Worm (Caenorhabditis elegans) whole organism, late embryonic: ENCODE measurements around the gene ZK154.5.

ENCODE experiments used
- C08G9.2 ChIP-seq: sonication (generic microtip); optimal IDR thresholded peaks from 2 replicates; lab custom pipeline; 2016; ENCODE audit warnings: mild to moderate bottlenecking, missing genetic modification characterization, moderate library complexity, missing compliant biosample characterization
- C38D4.7 ChIP-seq: fragments of 200-800 bp; sonication (Bioruptor generic); optimal IDR thresholded peaks from 2 replicates; lab custom pipeline; 2018; ENCODE audit warnings: mild to moderate bottlenecking, missing genetic modification characterization, moderate library complexity, missing compliant biosample characterization
- Y22D7AL.16 ChIP-seq: sonication (generic microtip); optimal IDR thresholded peaks from 2 replicates; lab custom pipeline; 2016; ENCODE audit warnings: missing genetic modification characterization, missing compliant biosample characterization
- ahr-1 ChIP-seq: sonication (generic microtip); optimal IDR thresholded peaks from 2 replicates; lab custom pipeline; 2016; ENCODE audit warnings: missing genetic modification characterization, missing compliant biosample characterization
- ceh-18 ChIP-seq: sonication (generic microtip); optimal IDR thresholded peaks from 2 replicates; lab custom pipeline; 2016; ENCODE audit warnings: missing genetic modification characterization, missing compliant biosample characterization
- ceh-19 ChIP-seq: fragments of 200-800 bp; sonication (Bioruptor generic); optimal IDR thresholded peaks from 2 replicates; lab custom pipeline; 2018; ENCODE audit warnings: mild to moderate bottlenecking, missing genetic modification characterization, missing compliant biosample characterization
- ceh-2 ChIP-seq: sonication (generic microtip); optimal IDR thresholded peaks from 2 replicates; lab custom pipeline; 2016; ENCODE audit warnings: missing genotype, missing genetic modification characterization, missing compliant biosample characterization
- ceh-22 ChIP-seq: sonication (generic microtip); optimal IDR thresholded peaks from 2 replicates; lab custom pipeline; 2017; ENCODE audit warnings: missing biosample characterization, missing genetic modification characterization
- ceh-24 ChIP-seq: sonication (generic microtip); optimal IDR thresholded peaks from 2 replicates; lab custom pipeline; 2016; ENCODE audit warnings: mild to moderate bottlenecking, missing genetic modification characterization, missing compliant biosample characterization
- ceh-30 ChIP-seq: fragments of 150-350 bp; optimal IDR thresholded peaks from 2 replicates; lab custom pipeline; 2014; ENCODE audit warnings: missing biosample characterization, missing genetic modification characterization
- ceh-31 ChIP-seq: sonication (generic microtip); optimal IDR thresholded peaks from 2 replicates; lab custom pipeline; 2016; ENCODE audit warnings: missing genetic modification characterization, missing compliant biosample characterization
- ceh-34 ChIP-seq: sonication (generic microtip); optimal IDR thresholded peaks from 2 replicates; lab custom pipeline; 2016; ENCODE audit warnings: mild to moderate bottlenecking, missing genetic modification characterization, missing compliant biosample characterization
- ceh-48 ChIP-seq: sonication (generic microtip); optimal IDR thresholded peaks from 2 replicates; lab custom pipeline; 2016; ENCODE audit warnings: missing genetic modification characterization, inconsistent platforms, missing compliant biosample characterization
- ceh-9 ChIP-seq: sonication (generic microtip); optimal IDR thresholded peaks from 2 replicates; lab custom pipeline; 2016; ENCODE audit warnings: mild to moderate bottlenecking, missing genetic modification characterization, inconsistent platforms, missing compliant biosample characterization
- elt-2 ChIP-seq: sonication (generic microtip); optimal IDR thresholded peaks from 2 replicates; lab custom pipeline; 2016; ENCODE audit warnings: missing genetic modification reagents, missing genetic modification characterization, missing compliant biosample characterization
- elt-4 ChIP-seq: sonication (generic microtip); optimal IDR thresholded peaks from 2 replicates; lab custom pipeline; 2016; ENCODE audit warnings: missing genetic modification characterization, missing compliant biosample characterization
- ets-4 ChIP-seq: sonication (generic microtip); optimal IDR thresholded peaks from 2 replicates; lab custom pipeline; 2016; ENCODE audit warnings: missing genetic modification characterization, missing compliant biosample characterization
- fkh-10 ChIP-seq: fragments of 150-350 bp; optimal IDR thresholded peaks from 2 replicates; lab custom pipeline; 2014; ENCODE audit warnings: missing biosample characterization, missing genetic modification reagents, missing genetic modification characterization
- fkh-6 ChIP-seq: sonication (generic microtip); optimal IDR thresholded peaks from 2 replicates; lab custom pipeline; 2016; ENCODE audit warnings: missing genetic modification characterization, missing compliant biosample characterization
- gmeb-2 ChIP-seq: sonication (generic microtip); optimal IDR thresholded peaks from 2 replicates; lab custom pipeline; 2016; ENCODE audit warnings: missing genetic modification characterization, inconsistent platforms, missing compliant biosample characterization
- hlh-13 ChIP-seq: fragments of 200-800 bp; sonication (Bioruptor generic); optimal IDR thresholded peaks from 2 replicates; lab custom pipeline; 2018; ENCODE audit warnings: mild to moderate bottlenecking, missing genetic modification characterization, missing compliant biosample characterization
- hlh-30 ChIP-seq: sonication (generic microtip); optimal IDR thresholded peaks from 2 replicates; lab custom pipeline; 2017; ENCODE audit warnings: antibody characterized with exemption, missing genetic modification characterization, missing compliant biosample characterization; ENCODE audit not compliant: insufficient read depth
- hlh-8 ChIP-seq: sonication (generic microtip); optimal IDR thresholded peaks from 2 replicates; lab custom pipeline; 2016; ENCODE audit warnings: missing genotype, missing genetic modification characterization, missing compliant biosample characterization
- lin-11 ChIP-seq: fragments of 200-800 bp; sonication (Bioruptor generic); optimal IDR thresholded peaks from 2 replicates; lab custom pipeline; 2018; ENCODE audit warnings: mild to moderate bottlenecking, missing genetic modification characterization, missing compliant biosample characterization
- madf-2 ChIP-seq: sonication (generic microtip); optimal IDR thresholded peaks from 2 replicates; lab custom pipeline; 2017; ENCODE audit warnings: missing genetic modification characterization, missing compliant biosample characterization
- nfya-1 ChIP-seq: sonication (generic microtip); optimal IDR thresholded peaks from 2 replicates; lab custom pipeline; 2017; ENCODE audit warnings: missing genetic modification characterization, mild to moderate bottlenecking, missing compliant biosample characterization, antibody characterized with exemption, moderate library complexity
- nhr-232 ChIP-seq: sonication (generic microtip); optimal IDR thresholded peaks from 2 replicates; lab custom pipeline; 2016; ENCODE audit warnings: missing genetic modification characterization, missing compliant biosample characterization
- pat-9 ChIP-seq: fragments of 200-800 bp; sonication (Bioruptor generic); optimal IDR thresholded peaks from 2 replicates; lab custom pipeline; 2018; ENCODE audit warnings: mild to moderate bottlenecking, missing genetic modification characterization, moderate library complexity, missing compliant biosample characterization
- pha-4 ChIP-seq: fragments of 150-350 bp; optimal IDR thresholded peaks from 2 replicates; lab custom pipeline; 2018; ENCODE audit warnings: missing biosample characterization, missing genetic modification reagents, missing genetic modification characterization
- pros-1 ChIP-seq: fragments of 150-350 bp; optimal IDR thresholded peaks from 2 replicates; lab custom pipeline; 2014; ENCODE audit warnings: missing biosample characterization, missing genetic modification reagents, missing genetic modification characterization
- ref-2 ChIP-seq: sonication (generic microtip); optimal IDR thresholded peaks from 2 replicates; lab custom pipeline; 2016; ENCODE audit warnings: missing genetic modification characterization, missing compliant biosample characterization
- rnt-1 ChIP-seq: sonication (generic microtip); optimal IDR thresholded peaks from 2 replicates; lab custom pipeline; 2016; ENCODE audit warnings: missing genetic modification characterization, missing compliant biosample characterization
- sdc-2 ChIP-seq: sonication (generic microtip); optimal IDR thresholded peaks from 2 replicates; lab custom pipeline; 2016; ENCODE audit warnings: missing genotype, missing genetic modification characterization, missing compliant biosample characterization
- tbx-2 ChIP-seq: sonication (generic microtip); optimal IDR thresholded peaks from 2 replicates; lab custom pipeline; 2016; ENCODE audit warnings: missing genetic modification characterization, missing compliant biosample characterization
- tbx-7 ChIP-seq: sonication (generic microtip); optimal IDR thresholded peaks from 2 replicates; lab custom pipeline; 2016; ENCODE audit warnings: missing genotype, missing genetic modification characterization, missing compliant biosample characterization
- unc-42 ChIP-seq: sonication (generic microtip); optimal IDR thresholded peaks from 2 replicates; lab custom pipeline; 2016; ENCODE audit warnings: missing genotype, missing genetic modification characterization, missing compliant biosample characterization
- unc-55 ChIP-seq: sonication (generic microtip); optimal IDR thresholded peaks from 2 replicates; lab custom pipeline; 2017; ENCODE audit warnings: missing biosample characterization, missing genetic modification reagents, missing genetic modification characterization
- unc-86 ChIP-seq: sonication (generic microtip); optimal IDR thresholded peaks from 2 replicates; lab custom pipeline; 2016; ENCODE audit warnings: missing genetic modification characterization, missing compliant biosample characterization

ZK154.5 gene

DNA sequence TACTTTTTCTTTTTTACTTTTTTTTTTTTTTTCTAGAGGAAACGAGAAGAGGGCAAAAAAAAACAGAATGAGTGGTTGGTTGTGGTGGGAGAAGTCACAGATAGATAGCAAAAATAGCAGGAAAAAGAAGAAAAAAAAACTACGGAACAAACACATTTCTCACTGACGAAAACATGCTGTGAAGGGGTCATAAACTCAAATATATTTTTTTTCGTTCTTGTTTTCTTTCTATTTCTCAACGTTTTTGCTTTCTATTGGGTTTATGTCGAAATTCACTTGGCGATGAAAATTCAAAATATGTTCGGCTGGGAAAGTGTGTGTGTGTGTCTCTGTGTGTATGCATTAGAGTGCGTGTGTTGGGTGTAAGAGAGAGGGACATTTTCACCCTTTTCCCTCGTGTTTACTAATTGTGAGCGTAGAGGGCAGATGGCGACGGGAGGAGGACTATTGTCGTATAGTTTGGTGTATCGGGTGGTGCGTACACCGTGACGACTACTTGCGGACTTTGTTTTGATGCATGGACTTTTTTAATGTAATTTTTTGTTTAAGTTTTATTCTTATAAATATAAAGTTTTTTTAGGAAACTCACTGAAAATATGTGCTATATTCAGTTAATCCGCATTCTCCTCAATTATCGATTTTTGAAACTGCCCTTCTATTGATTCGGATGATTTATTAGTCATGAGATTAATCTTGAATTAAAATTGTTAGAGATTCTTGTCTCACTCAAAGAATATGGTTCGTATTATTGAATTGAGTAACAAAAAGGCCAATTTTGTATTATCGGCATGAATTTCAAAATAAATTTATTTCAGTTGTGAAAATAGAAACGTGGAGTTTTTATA is 21.8 kb upstream of the ZK154.5 start:
- TF ChIP-seq fkh-10 (GFP tag; lab: Kevin White, UChicago) (no peak), madf-2 (tag; lab: Kevin White, UChicago) (peak; percentile 17), ceh-22 (tag; lab: Kevin White, UChicago) (no peak), ceh-31 (tag; lab: Kevin White, UChicago) (peak; percentile 64), hlh-8 (peak; percentile 23), pat-9 (peak; percentile 5), tbx-2 (peak; percentile 73), unc-55 (GFP tag; lab: Kevin White, UChicago) (peak; percentile 74), nhr-232 (tag; lab: Kevin White, UChicago) (no peak), ceh-30 (peak; percentile 64), rnt-1 (tag; lab: Kevin White, UChicago) (peak; percentile 30), hlh-30 (tag; lab: Kevin White, UChicago) (peak; percentile 62), nfya-1 (tag; lab: Kevin White, UChicago) (peak; percentile 68), ceh-19 (GFP tag; lab: Kevin White, UChicago) (peak; percentile 48), ceh-18 (peak; percentile 26), sdc-2 (tag; lab: Kevin White, UChicago) (peak; percentile 5), tbx-7 (tag; lab: Kevin White, UChicago) (no peak), pros-1 (tag; lab: Kevin White, UChicago) (peak; percentile 41), fkh-6 (tag; lab: Kevin White, UChicago) (peak; percentile 2), unc-42 (peak; percentile 34), ceh-2 (peak; percentile 39), C08G9.2 (tag; lab: Kevin White, UChicago) (no peak), elt-2 (tag; lab: Kevin White, UChicago) (peak; percentile 20)
- TF ChIP-seq, all 69 proteins: peak for 18

DNA sequence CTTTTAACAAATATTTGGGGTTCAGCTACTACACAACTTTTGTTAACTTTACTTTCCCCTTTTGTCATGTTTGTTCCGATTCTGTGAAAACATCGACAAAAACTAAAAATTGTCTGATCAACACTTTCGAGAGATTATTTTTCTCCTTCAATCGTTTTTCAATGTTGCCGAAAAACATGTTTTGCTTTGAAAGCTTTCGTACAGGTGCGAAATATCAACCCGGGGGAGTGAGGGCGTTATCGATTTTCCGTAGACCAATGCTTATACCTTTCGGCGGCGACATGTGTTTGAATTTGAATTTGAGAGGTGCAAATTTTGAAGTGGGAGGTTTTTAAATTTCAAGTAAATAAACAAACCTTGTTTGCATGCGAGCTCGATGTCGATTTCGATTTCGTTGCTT is 20.7 kb upstream of the ZK154.5 start:
- TF ChIP-seq C08G9.2 (tag; lab: Kevin White, UChicago) (no peak), lin-11 (no peak), hlh-13 (GFP tag; lab: Kevin White, UChicago) (no peak), ahr-1 (tag; lab: Kevin White, UChicago) (no peak), ceh-48 (tag; lab: Kevin White, UChicago) (no peak), Y22D7AL.16 (tag; lab: Kevin White, UChicago) (no peak), C38D4.7 (GFP tag; lab: Kevin White, UChicago) (no peak), elt-4 (tag; lab: Kevin White, UChicago) (no peak), ceh-34 (tag; lab: Kevin White, UChicago) (no peak), gmeb-2 (tag; lab: Kevin White, UChicago) (no peak), ceh-24 (tag; lab: Kevin White, UChicago) (no peak), ets-4 (no peak), tbx-2 (no peak), tbx-7 (tag; lab: Kevin White, UChicago) (no peak)
- TF ChIP-seq, all 69 proteins: peak for 0

DNA sequence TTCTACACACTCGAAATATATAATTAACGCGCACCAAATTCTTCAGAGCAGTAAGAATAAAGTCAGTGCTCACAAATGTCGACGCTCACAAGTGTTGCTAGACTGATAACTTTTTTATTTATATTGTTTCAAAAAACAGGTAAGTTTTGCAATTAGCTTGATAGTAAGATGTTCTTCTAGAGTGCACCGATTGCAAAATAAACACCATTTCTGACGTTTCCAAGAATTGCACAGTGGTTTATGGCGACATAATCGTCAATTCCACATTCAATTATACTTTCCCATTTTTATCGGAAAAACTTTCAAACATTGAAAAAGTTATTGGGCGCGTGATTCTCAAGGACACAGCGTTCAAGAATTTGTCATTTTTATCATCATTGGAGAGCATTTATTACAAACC is 12.6 kb upstream of the ZK154.5 start:
- TF ChIP-seq ref-2 (tag; lab: Kevin White, UChicago) (no peak), ceh-9 (no peak), unc-86 (tag; lab: Kevin White, UChicago) (no peak), pha-4 (tag; lab: Kevin White, UChicago) (no peak), tbx-2 (no peak), hlh-30 (tag; lab: Kevin White, UChicago) (no peak), elt-4 (tag; lab: Kevin White, UChicago) (no peak), rnt-1 (tag; lab: Kevin White, UChicago) (no peak), gmeb-2 (tag; lab: Kevin White, UChicago) (no peak)
- TF ChIP-seq, all 69 proteins: peak for 0
